Fruit fly (Drosophila melanogaster): ENCODE data around the gene Syx7.

Gene Syx7

dm6 chr3L:21412140-21412539 lies 33.5 kb upstream of the Syx7 start:
- peak; percentile 24 for TF ChIP-seq fkh (GFP tag; optimal IDR thresholded peaks at IDR 0.05)
- no peak for TF ChIP-seq CG3032 (tag; optimal IDR thresholded peaks at IDR 0.05)

dm6 chr3L:21414331-21414730 lies 31.3 kb upstream of the Syx7 start:
- TF ChIP-seq CG10631 (GFP tag; optimal IDR thresholded peaks at IDR 0.05) (no peak), Eip93F (GFP tag; optimal IDR thresholded peaks at IDR 0.05) (no peak), CG8319 (GFP tag; optimal IDR thresholded peaks at IDR 0.05) (no peak), net (GFP tag; optimal IDR thresholded peaks at IDR 0.05) (no peak), eg (GFP tag; IDR thresholded peaks at IDR 0.05) (0 out of 3 replicates have a peak, but pooled peaks have one; percentile 13), lz (GFP tag; optimal IDR thresholded peaks at IDR 0.05) (no peak), Eip78C (GFP tag) (peak; percentile 53), Gug (GFP tag; IDR thresholded peaks at IDR 0.05) (peak; percentile 11; the same call in 1 of the 2 replicates)

dm6 chr3L:21416921-21417447 lies 28.6 kb upstream of the Syx7 start:
- TF ChIP-seq dac (GFP tag; optimal IDR thresholded peaks at IDR 0.05) (no peak), CG6854 (GFP tag; optimal IDR thresholded peaks at IDR 0.05) (no peak), ss (GFP tag; optimal IDR thresholded peaks at IDR 0.05) (no peak), topi (GFP tag; optimal IDR thresholded peaks at IDR 0.05) (no peak), CG34406 (GFP tag; optimal IDR thresholded peaks at IDR 0.05) (no peak), CG3032 (tag; optimal IDR thresholded peaks at IDR 0.05) (no peak), Eip93F (GFP tag; optimal IDR thresholded peaks at IDR 0.05) (no peak), salr (GFP tag; optimal IDR thresholded peaks at IDR 0.05) (no peak), CG6163 (GFP tag; IDR thresholded peaks at IDR 0.05) (no peak), CG9139 (GFP tag; optimal IDR thresholded peaks at IDR 0.05) (no peak), CG6276 (GFP tag; optimal IDR thresholded peaks at IDR 0.05) (no peak), spab (GFP tag; optimal IDR thresholded peaks at IDR 0.05) (no peak), CG10669 (GFP tag; optimal IDR thresholded peaks at IDR 0.05) (no peak), eg (GFP tag; IDR thresholded peaks at IDR 0.05) (no peak), CG15336 (GFP tag; IDR thresholded peaks at IDR 0.05) (no peak), Gug (GFP tag; IDR thresholded peaks at IDR 0.05) (no peak), CG10631 (GFP tag; optimal IDR thresholded peaks at IDR 0.05) (no peak), Sox15 (GFP tag; optimal IDR thresholded peaks at IDR 0.05) (no peak)

dm6 chr3L:21417884-21418536 lies 27.6 kb upstream of the Syx7 start:
- TF ChIP-seq Sox14 (GFP tag; optimal IDR thresholded peaks at IDR 0.05), result no peak
- peak; percentile 72 for TF ChIP-seq CG6792 (GFP tag; optimal IDR thresholded peaks at IDR 0.05)
- TF ChIP-seq CG3919 (GFP tag; optimal IDR thresholded peaks at IDR 0.05), result peak; percentile 86
- TF ChIP-seq CG15336 (GFP tag; IDR thresholded peaks at IDR 0.05), result peak; percentile 70
- TF ChIP-seq CG6163 (GFP tag; IDR thresholded peaks at IDR 0.05), result peak; percentile 46; the same call in 2 of the 3 replicates
- TF ChIP-seq CG4318 (GFP tag; optimal IDR thresholded peaks at IDR 0.05), result peak; percentile 69
- TF ChIP-seq CG34406 (GFP tag; optimal IDR thresholded peaks at IDR 0.05), result peak; percentile 80
- TF ChIP-seq CG6854 (GFP tag; optimal IDR thresholded peaks at IDR 0.05), result no peak
- TF ChIP-seq eg (GFP tag; IDR thresholded peaks at IDR 0.05), result 0 out of 3 replicates have a peak, but pooled peaks have one; percentile 30
- peak; percentile 72 for TF ChIP-seq CG11762 (GFP tag; optimal IDR thresholded peaks at IDR 0.05; ENCODE audit: insufficient read depth)
- peak; percentile 86 for TF ChIP-seq CG32006 (GFP tag; optimal IDR thresholded peaks at IDR 0.05)
- peak; percentile 51 for TF ChIP-seq lz (GFP tag; optimal IDR thresholded peaks at IDR 0.05)
- TF ChIP-seq Smox (GFP tag; optimal IDR thresholded peaks at IDR 0.05), result peak; percentile 69
- TF ChIP-seq CG16779 (tag; optimal IDR thresholded peaks at IDR 0.05), result peak; percentile 10
- peak; percentile 8 for TF ChIP-seq Ets21C (GFP tag; optimal IDR thresholded peaks at IDR 0.05)
- TF ChIP-seq Lpt (GFP tag; optimal IDR thresholded peaks at IDR 0.05), result peak; percentile 50
- TF ChIP-seq Eip78C (GFP tag), result peak; percentile 92
- TF ChIP-seq spab (GFP tag; optimal IDR thresholded peaks at IDR 0.05), result peak; percentile 68
- peak; percentile 72 for TF ChIP-seq achi (GFP tag; optimal IDR thresholded peaks at IDR 0.05)
- TF ChIP-seq net (GFP tag; optimal IDR thresholded peaks at IDR 0.05), result peak; percentile 83
- TF ChIP-seq CG6808 (GFP tag; optimal IDR thresholded peaks at IDR 0.05), result peak; percentile 76
- TF ChIP-seq OdsH (GFP tag; optimal IDR thresholded peaks at IDR 0.05), result peak; percentile 83
- peak; percentile 73 for TF ChIP-seq CG10631 (GFP tag; optimal IDR thresholded peaks at IDR 0.05)
- peak; percentile 73 for TF ChIP-seq acj6 (GFP tag; optimal IDR thresholded peaks at IDR 0.05)
- TF ChIP-seq Hr4 (GFP tag; optimal IDR thresholded peaks at IDR 0.05), result peak; percentile 70
- no peak for TF ChIP-seq cyc (GFP tag; optimal IDR thresholded peaks at IDR 0.05)
- TF ChIP-seq CG11294 (GFP tag; IDR thresholded peaks at IDR 0.05), result no peak; the same call in 1 of the 2 replicates
- TF ChIP-seq Sox15 (GFP tag; optimal IDR thresholded peaks at IDR 0.05), result peak; percentile 49
- peak; percentile 55 for TF ChIP-seq Sox102F (GFP tag; optimal IDR thresholded peaks at IDR 0.05)
- peak; percentile 36 for TF ChIP-seq CG31627 (GFP tag; optimal IDR thresholded peaks at IDR 0.05)

Measured in whole organism, prepupa.